Fruit fly (Drosophila melanogaster): Measurements from ENCODE around the gene CG16781.
A peak's percentile ranks its signal among the peaks of the same experiment; 100 is the strongest.

The CG16781 gene

dm6 chrX:3482119-3483014 lies 18.5 kb upstream of the CG16781 start, which contains the start of the genes CG10804 and CG10802 (continued):
- TF ChIP-seq kah (GFP tag; optimal IDR thresholded peaks at IDR 0.05) (no peak), so (GFP tag; IDR thresholded peaks at IDR 0.05) (peak; percentile 74), gce (GFP tag; IDR thresholded peaks at IDR 0.05) (peak; percentile 54; the same call in 1 of the 3 replicates), CG34422 (GFP tag; IDR thresholded peaks at IDR 0.05) (peak; percentile 86), cato (GFP tag; optimal IDR thresholded peaks at IDR 0.05; ENCODE audit: borderline replicate concordance) (peak; percentile 62), CG1603 (tag; optimal IDR thresholded peaks at IDR 0.05) (peak; percentile 77), CTCF (GFP tag; optimal IDR thresholded peaks at IDR 0.05) (no peak), trem (tag; optimal IDR thresholded peaks at IDR 0.05) (peak; percentile 59), slp2 (GFP tag; optimal IDR thresholded peaks at IDR 0.05) (peak; percentile 80), Hr39 (optimal IDR thresholded peaks at IDR 0.05) (no peak), p53 (GFP tag; optimal IDR thresholded peaks at IDR 0.05) (peak; percentile 52), CG17912 (GFP tag; optimal IDR thresholded peaks at IDR 0.05) (no peak), dmrt11E (tag; optimal IDR thresholded peaks at IDR 0.05) (peak; percentile 64), ato (GFP tag; IDR thresholded peaks at IDR 0.05; ENCODE audit: partially characterized antibody) (no peak), CG12219 (GFP tag; optimal IDR thresholded peaks at IDR 0.05) (no peak), sob (GFP tag; IDR thresholded peaks at IDR 0.05) (peak; percentile 89), CG6813 (GFP tag; optimal IDR thresholded peaks at IDR 0.05) (no peak), Pdp1 (GFP tag; optimal IDR thresholded peaks at IDR 0.05) (peak; percentile 76 to 80), CG2889 (GFP tag; IDR thresholded peaks at IDR 0.05) (peak; percentile 67; the same call in 1 of the 3 replicates), pnt (GFP tag; optimal IDR thresholded peaks at IDR 0.05) (peak; percentile 82), CG8359 (GFP tag; optimal IDR thresholded peaks at IDR 0.05; ENCODE audit: borderline replicate concordance) (no peak), CG2129 (GFP tag; IDR thresholded peaks at IDR 0.05; ENCODE audit: partially characterized antibody) (peak; percentile 49; the same call in 1 of the 2 replicates), CG14441 (GFP tag; IDR thresholded peaks at IDR 0.05) (peak; percentile 85), HLH3B (GFP tag; IDR thresholded peaks at IDR 0.05) (peak; percentile 75), salm (tag; optimal IDR thresholded peaks at IDR 0.05) (no peak), Bgb (GFP tag; IDR thresholded peaks at IDR 0.05; ENCODE audit: partially characterized antibody) (peak; percentile 62), CrebB (tag; optimal IDR thresholded peaks at IDR 0.05) (no peak), dmrt99B (tag; optimal IDR thresholded peaks at IDR 0.05) (no peak), CG11398 (GFP tag; optimal IDR thresholded peaks at IDR 0.05) (peak; percentile 19), Mes4 (GFP tag; optimal IDR thresholded peaks at IDR 0.05) (peak; percentile 66), schlank (tag; optimal IDR thresholded peaks at IDR 0.05) (peak; percentile 42), CG12391 (tag; optimal IDR thresholded peaks at IDR 0.05) (peak; percentile 85), ken (GFP tag; IDR thresholded peaks at IDR 0.05) (peak; percentile 73; the same call in 2 of the 3 replicates), Dip2 (GFP tag; IDR thresholded peaks at IDR 0.05) (no peak), Spps (tag; optimal IDR thresholded peaks at IDR 0.05) (peak; percentile 36), CG8478 (optimal IDR thresholded peaks at IDR 0.05) (no peak), eve (GFP tag; optimal IDR thresholded peaks at IDR 0.05) (no peak), Blimp-1 (GFP tag; optimal IDR thresholded peaks at IDR 0.05) (peak; percentile 56), CG15601 (tag; optimal IDR thresholded peaks at IDR 0.05) (peak; percentile 69), CG10565 (GFP tag; optimal IDR thresholded peaks at IDR 0.05) (peak; percentile 49), nerfin-1 (tag; optimal IDR thresholded peaks at IDR 0.05) (peak; percentile 54), CG18262 (tag; optimal IDR thresholded peaks at IDR 0.05) (peak; percentile 72), CG13775 (GFP tag; optimal IDR thresholded peaks at IDR 0.05) (peak; percentile 73), eyg (GFP tag; optimal IDR thresholded peaks at IDR 0.05) (peak; percentile 38), Sox102F (GFP tag; optimal IDR thresholded peaks at IDR 0.05) (peak; percentile 74), CG7372 (GFP tag; IDR thresholded peaks at IDR 0.05) (peak; percentile 87), CG1832 (GFP tag; optimal IDR thresholded peaks at IDR 0.05) (peak; percentile 29), CG6683 (GFP tag; optimal IDR thresholded peaks at IDR 0.05) (no peak), CG32772 (GFP tag; IDR thresholded peaks at IDR 0.05) (peak; percentile 87)
